Worm (Caenorhabditis elegans) whole organism, early embryonic: Measurements from ENCODE around the gene C29H12.6.

Experiments used
- aly-1 ChIP-seq: sonication (generic microtip); optimal IDR thresholded peaks from 2 replicates; lab custom pipeline; 2016; ENCODE audit warnings: missing genetic modification characterization, missing compliant biosample characterization
- ama-1 ChIP-seq: fragments of 150-350 bp; optimal IDR thresholded peaks from 2 replicates; lab custom pipeline; 2014
- ceh-13 ChIP-seq: fragments of 200-800 bp; sonication (Bioruptor generic); optimal IDR thresholded peaks from 2 replicates; lab custom pipeline; 2018; ENCODE audit warnings: mild to moderate bottlenecking, missing genetic modification characterization, missing compliant biosample characterization
- ceh-36 ChIP-seq: sonication (generic microtip); optimal IDR thresholded peaks from 2 replicates; lab custom pipeline; 2016; ENCODE audit warnings: missing genetic modification characterization, inconsistent platforms, missing compliant biosample characterization
- ets-7 ChIP-seq: sonication (generic microtip); optimal IDR thresholded peaks from 2 replicates; lab custom pipeline; 2016; ENCODE audit warnings: missing genotype, missing genetic modification characterization, missing compliant biosample characterization
- flt-1 ChIP-seq: fragments of 200-800 bp; sonication (Bioruptor generic); IDR thresholded peaks from 2 replicates; pipeline ENCODE4 v1.3.6; 2022; ENCODE audit warnings: missing genetic modification characterization, missing compliant biosample characterization
- hmbx-1 ChIP-seq: sonication (generic microtip); optimal IDR thresholded peaks from 2 replicates; lab custom pipeline; 2016; ENCODE audit warnings: mild to moderate bottlenecking, missing genetic modification characterization, missing compliant biosample characterization
- hmg-4 ChIP-seq: fragments of 200-800 bp; sonication (Bioruptor generic); optimal IDR thresholded peaks from 2 replicates; lab custom pipeline; 2018; ENCODE audit warnings: mild to moderate bottlenecking, missing genetic modification characterization, missing compliant biosample characterization
- pes-1 ChIP-seq: fragments of 200-800 bp; sonication (Bioruptor generic); IDR thresholded peaks from 2 replicates; pipeline ENCODE4 v1.3.6; 2022; ENCODE audit warnings: missing genetic modification reagents, missing genetic modification characterization, missing compliant biosample characterization
- sea-1 ChIP-seq: fragments of 200-800 bp; sonication (Bioruptor generic); conservative IDR thresholded peaks from 2 replicates; pipeline ENCODE4 v1.3.6; 2022; ENCODE audit warnings: missing genetic modification characterization, missing compliant biosample characterization
- tra-4 ChIP-seq: sonication (generic microtip); optimal IDR thresholded peaks from 2 replicates; lab custom pipeline; 2017; ENCODE audit warnings: missing genetic modification characterization, missing compliant biosample characterization

ce11 chrII:6067066-6067465 is 51.0 kb downstream of the C29H12.6 start, which contains the start of gene H12I13.1:
- TF ChIP-seq tra-4 (tag; lab: Kevin White, UChicago) (no peak), flt-1 (GFP tag; lab: Robert Waterston, UW) (no peak), ama-1 (lab: Kevin White, UChicago) (no peak), sea-1 (GFP tag; lab: Robert Waterston, UW) (no peak), pes-1 (GFP tag; lab: Robert Waterston, UW) (no peak), hmg-4 (GFP tag; lab: Kevin White, UChicago) (no peak), ets-7 (no peak), ceh-13 (no peak), aly-1 (tag; lab: Kevin White, UChicago) (no peak), hmbx-1 (tag; lab: Kevin White, UChicago) (no peak), ceh-36 (tag; lab: Kevin White, UChicago) (no peak)
